Worm (Caenorhabditis elegans) whole organism, L2 larva: ENCODE measurements around the gene T02H6.7.

Experiments used
- C34F6.9 ChIP-seq: fragments of 150-350 bp; optimal IDR thresholded peaks from 2 replicates; lab custom pipeline; 2014; ENCODE audit warnings: missing biosample characterization, missing genetic modification characterization
- R02D3.7 ChIP-seq: fragments of 150-350 bp; optimal IDR thresholded peaks from 2 replicates; lab custom pipeline; 2014; ENCODE audit warnings: missing biosample characterization, missing genetic modification characterization
- Y55F3AM.14 ChIP-seq: fragments of 200-800 bp; sonication (Bioruptor generic); optimal IDR thresholded peaks from 2 replicates; lab custom pipeline; 2018; ENCODE audit warnings: mild to moderate bottlenecking, missing genetic modification characterization, missing compliant biosample characterization
- ZK546.5 ChIP-seq: sonication (generic microtip); optimal IDR thresholded peaks from 2 replicates; lab custom pipeline; 2017; ENCODE audit warnings: missing biosample characterization, missing genetic modification characterization
- alr-1 ChIP-seq: fragments of 150-350 bp; optimal IDR thresholded peaks from 2 replicates; lab custom pipeline; 2014; ENCODE audit warnings: missing biosample characterization, missing genetic modification characterization
- aly-2 ChIP-seq: fragments of 150-350 bp; optimal IDR thresholded peaks from 2 replicates; lab custom pipeline; 2014; ENCODE audit warnings: missing biosample characterization, missing genetic modification characterization
- ama-1 ChIP-seq: fragments of 150-350 bp; optimal IDR thresholded peaks from 2 replicates; lab custom pipeline; 2018; ENCODE audit warnings: inconsistent platforms
- blmp-1 ChIP-seq: sonication (generic microtip); optimal IDR thresholded peaks from 2 replicates; lab custom pipeline; 2017; ENCODE audit warnings: missing genetic modification characterization, mild to moderate bottlenecking, missing compliant biosample characterization, antibody characterized with exemption, moderate library complexity; ENCODE audit not compliant: insufficient read depth
- ceh-16 ChIP-seq: fragments of 150-350 bp; optimal IDR thresholded peaks from 2 replicates; lab custom pipeline; 2014; ENCODE audit warnings: missing biosample characterization, missing genetic modification characterization
- ceh-82 ChIP-seq: fragments of 150-350 bp; optimal IDR thresholded peaks from 2 replicates; lab custom pipeline; 2014; ENCODE audit warnings: missing biosample characterization, missing genetic modification characterization
- crh-2 ChIP-seq: sonication (generic microtip); optimal IDR thresholded peaks from 2 replicates; lab custom pipeline; 2017; ENCODE audit warnings: missing biosample characterization, missing genetic modification characterization
- dmd-4 ChIP-seq: sonication (generic microtip); optimal IDR thresholded peaks from 2 replicates; lab custom pipeline; 2017; ENCODE audit warnings: missing biosample characterization, missing genetic modification characterization
- egl-27 ChIP-seq: sonication (generic microtip); optimal IDR thresholded peaks from 3 replicates; lab custom pipeline; 2017; ENCODE audit warnings: missing biosample characterization, missing genetic modification reagents, missing genetic modification characterization
- elt-1 ChIP-seq: fragments of 150-350 bp; optimal IDR thresholded peaks from 2 replicates; lab custom pipeline; 2014; ENCODE audit warnings: missing biosample characterization, missing genetic modification characterization
- fos-1 ChIP-seq: fragments of 150-350 bp; optimal IDR thresholded peaks from 2 replicates; lab custom pipeline; 2014; ENCODE audit warnings: missing biosample characterization, missing genetic modification characterization
- gmeb-1 ChIP-seq: fragments of 150-350 bp; optimal IDR thresholded peaks from 2 replicates; lab custom pipeline; 2014; ENCODE audit warnings: missing biosample characterization, missing genetic modification characterization
- lin-11 ChIP-seq: fragments of 150-350 bp; sonication (generic microtip); optimal IDR thresholded peaks from 2 replicates; lab custom pipeline; 2014; ENCODE audit warnings: missing biosample characterization, missing genetic modification characterization, inconsistent platforms, mixed read lengths
- lin-13 ChIP-seq: fragments of 150-350 bp; optimal IDR thresholded peaks from 2 replicates; lab custom pipeline; 2014; ENCODE audit warnings: missing biosample characterization, missing genetic modification reagents, missing genetic modification characterization
- lsy-2 ChIP-seq, 2 experiments: fragments of 150-350 bp in 1 of 2; sonication (generic microtip) in 1 of 2; optimal IDR thresholded peaks; 2 replicates each; lab custom pipeline; 2014 to 2017; ENCODE audit warnings: missing biosample characterization in 2 of 2, missing genetic modification characterization in 2 of 2
- mab-5 ChIP-seq: fragments of 150-350 bp; optimal IDR thresholded peaks from 2 replicates; lab custom pipeline; 2014; ENCODE audit warnings: missing biosample characterization, missing genetic modification characterization
- mbf-1 ChIP-seq: sonication (generic microtip); optimal IDR thresholded peaks from 2 replicates; lab custom pipeline; 2017; ENCODE audit warnings: missing biosample characterization, missing genetic modification characterization
- mdl-1 ChIP-seq, 2 experiments: fragments of 150-350 bp in 1 of 2; sonication (generic microtip) in 1 of 2; optimal IDR thresholded peaks; 2 replicates each; lab custom pipeline; 2017; ENCODE audit warnings: missing biosample characterization in 2 of 2, missing genetic modification characterization in 2 of 2
- nhr-10 ChIP-seq: sonication (generic microtip); optimal IDR thresholded peaks from 2 replicates; lab custom pipeline; 2017; ENCODE audit warnings: missing biosample characterization, missing genetic modification characterization
- nhr-11 ChIP-seq: fragments of 150-350 bp; optimal IDR thresholded peaks from 2 replicates; lab custom pipeline; 2014; ENCODE audit warnings: missing biosample characterization, missing genetic modification characterization
- nhr-12 ChIP-seq: fragments of 150-350 bp; optimal IDR thresholded peaks from 2 replicates; lab custom pipeline; 2014; ENCODE audit warnings: missing biosample characterization, missing genetic modification characterization
- nhr-129 ChIP-seq: fragments of 150-350 bp; optimal IDR thresholded peaks from 2 replicates; lab custom pipeline; 2014; ENCODE audit warnings: missing biosample characterization, missing genetic modification characterization
- nhr-21 ChIP-seq: fragments of 150-350 bp; optimal IDR thresholded peaks from 2 replicates; lab custom pipeline; 2014; ENCODE audit warnings: missing biosample characterization, missing genetic modification characterization
- nhr-237 ChIP-seq: fragments of 150-350 bp; optimal IDR thresholded peaks from 2 replicates; lab custom pipeline; 2014; ENCODE audit warnings: missing biosample characterization, missing genetic modification characterization
- nhr-25 ChIP-seq: fragments of 150-350 bp; sonication (generic microtip); optimal IDR thresholded peaks from 3 replicates; lab custom pipeline; 2014; ENCODE audit warnings: missing biosample characterization, missing genetic modification characterization
- nhr-6 ChIP-seq: fragments of 150-350 bp; optimal IDR thresholded peaks from 2 replicates; lab custom pipeline; 2014; ENCODE audit warnings: missing biosample characterization, missing genetic modification characterization
- nhr-77 ChIP-seq: fragments of 150-350 bp; optimal IDR thresholded peaks from 2 replicates; lab custom pipeline; 2014; ENCODE audit warnings: missing biosample characterization, missing genetic modification characterization
- peb-1 ChIP-seq: fragments of 150-350 bp; optimal IDR thresholded peaks from 2 replicates; lab custom pipeline; 2014; ENCODE audit warnings: missing biosample characterization, missing genetic modification characterization
- sem-4 ChIP-seq: fragments of 150-350 bp; optimal IDR thresholded peaks from 2 replicates; lab custom pipeline; 2014; ENCODE audit warnings: missing biosample characterization, missing genetic modification reagents, missing genetic modification characterization
- skn-1 ChIP-seq: sonication (generic microtip); optimal IDR thresholded peaks from 2 replicates; lab custom pipeline; 2017; ENCODE audit warnings: missing biosample characterization, missing genetic modification characterization
- sma-3 ChIP-seq: sonication (generic microtip); optimal IDR thresholded peaks from 2 replicates; lab custom pipeline; 2016; ENCODE audit warnings: missing genetic modification reagents, missing genetic modification characterization, missing compliant biosample characterization
- unc-62 ChIP-seq: fragments of 150-350 bp; optimal IDR thresholded peaks from 2 replicates; lab custom pipeline; 2014; ENCODE audit warnings: missing biosample characterization, missing genetic modification reagents, missing genetic modification characterization
- ztf-1 ChIP-seq: fragments of 200-800 bp; sonication (Bioruptor generic); conservative IDR thresholded peaks from 2 replicates; pipeline ENCODE4 v1.3.6; 2022; ENCODE audit warnings: missing genetic modification characterization, missing compliant biosample characterization
- ztf-11 ChIP-seq: sonication (generic microtip); optimal IDR thresholded peaks from 2 replicates; lab custom pipeline; 2017; ENCODE audit warnings: missing biosample characterization, missing genetic modification characterization

Gene T02H6.7

ce11 chrII:678581-678980 lies 3.8 kb upstream of the T02H6.7 start, which contains the start of gene T02H6.9:
TSS of gene T02H6.9 (plus strand) at chrII:678881.
- TF ChIP-seq lin-13 = no peak
- TF ChIP-seq nhr-25 (tag; lab: Kevin White, UChicago) = no peak
- no peak for TF ChIP-seq ceh-82
- TF ChIP-seq peb-1 (tag; lab: Kevin White, UChicago) = no peak
- TF ChIP-seq nhr-10 (tag; lab: Kevin White, UChicago) = no peak
- no peak for TF ChIP-seq alr-1
- TF ChIP-seq ZK546.5 (tag; lab: Kevin White, UChicago) = no peak
- no peak for TF ChIP-seq sma-3 (GFP tag; lab: Kevin White, UChicago)
- no peak for TF ChIP-seq mdl-1 (tag; optimal IDR thresholded peaks at IDR 0.05; lab: Kevin White, UChicago)
- no peak for TF ChIP-seq ama-1
- no peak for TF ChIP-seq nhr-237 (tag; lab: Kevin White, UChicago)
- no peak for TF ChIP-seq nhr-11 (tag; lab: Kevin White, UChicago)
- no peak for TF ChIP-seq unc-62 (GFP tag; lab: Kevin White, UChicago)
- no peak for TF ChIP-seq aly-2 (tag; lab: Kevin White, UChicago)
- no peak for TF ChIP-seq nhr-129
- no peak for TF ChIP-seq lsy-2 (tag; optimal IDR thresholded peaks at IDR 0.05; lab: Kevin White, UChicago)
- no peak for TF ChIP-seq crh-2 (tag; lab: Kevin White, UChicago)
- no peak for TF ChIP-seq gmeb-1
- no peak for TF ChIP-seq sem-4 (tag; lab: Kevin White, UChicago)
- TF ChIP-seq ztf-1 (GFP tag; lab: Robert Waterston, UW) = no peak

ce11 chrII:680612-681011 lies 1.8 kb upstream of the T02H6.7 start, which contains the start of the genes T02H6.10 and T02H6.8:
TSS of gene T02H6.10 (minus strand) at chrII:680712.
TSS of gene T02H6.8 (plus strand) at chrII:680832.
- TF ChIP-seq nhr-12 = no peak
- TF ChIP-seq R02D3.7 (tag; lab: Kevin White, UChicago) = no peak
- TF ChIP-seq nhr-25 (tag; lab: Kevin White, UChicago) = no peak
- no peak for TF ChIP-seq nhr-11 (tag; lab: Kevin White, UChicago)
- TF ChIP-seq fos-1 (tag; lab: Kevin White, UChicago) = no peak
- TF ChIP-seq Y55F3AM.14 (GFP tag; lab: Kevin White, UChicago) = no peak
- TF ChIP-seq mdl-1 (tag; optimal IDR thresholded peaks at IDR 0.05; lab: Kevin White, UChicago) = no peak
- TF ChIP-seq mab-5 (tag; lab: Kevin White, UChicago) = no peak
- no peak for TF ChIP-seq nhr-21 (tag; lab: Kevin White, UChicago)
- TF ChIP-seq mbf-1 = no peak
- no peak for TF ChIP-seq ZK546.5 (tag; lab: Kevin White, UChicago)
- TF ChIP-seq egl-27 (tag; lab: Kevin White, UChicago) = no peak
- TF ChIP-seq nhr-129 = no peak
- no peak for TF ChIP-seq ceh-16 (tag; lab: Kevin White, UChicago)
- no peak for TF ChIP-seq sma-3 (GFP tag; lab: Kevin White, UChicago)
- TF ChIP-seq ztf-1 (GFP tag; lab: Robert Waterston, UW) = no peak
- TF ChIP-seq peb-1 (tag; lab: Kevin White, UChicago) = no peak
- no peak for TF ChIP-seq elt-1
- TF ChIP-seq, all 48 proteins: peak for 0

- TF ChIP-seq nhr-11 (tag; lab: Kevin White, UChicago) (no peak), R02D3.7 (tag; lab: Kevin White, UChicago) (no peak), ceh-82 (no peak), blmp-1 (tag; lab: Kevin White, UChicago) (no peak), lsy-2 (tag; optimal IDR thresholded peaks at IDR 0.05; lab: Kevin White, UChicago) (no peak), ztf-1 (GFP tag; lab: Robert Waterston, UW) (no peak), unc-62 (GFP tag; lab: Kevin White, UChicago) (no peak), C34F6.9 (tag; lab: Kevin White, UChicago) (no peak), mdl-1 (tag; optimal IDR thresholded peaks at IDR 0.05; lab: Kevin White, UChicago) (no peak), nhr-12 (no peak), nhr-237 (tag; lab: Kevin White, UChicago) (no peak), dmd-4 (tag; lab: Kevin White, UChicago) (no peak), nhr-10 (tag; lab: Kevin White, UChicago) (no peak), ZK546.5 (tag; lab: Kevin White, UChicago) (no peak)
- TF ChIP-seq, all 48 proteins: peak for 0
Measured at ce11 chrII:683467-683866, 1.0 kb downstream of the T02H6.7 start, which contains the start of gene T02H6.6. TSS of gene T02H6.6 (plus strand) at chrII:683767.

ce11 chrII:684811-685210 lies 2.4 kb downstream of the T02H6.7 start, which contains the start of gene T02H6.5:
TSS of gene T02H6.5 (plus strand) at chrII:685111.
- TF ChIP-seq ztf-11 (tag; lab: Kevin White, UChicago) (no peak), ztf-1 (GFP tag; lab: Robert Waterston, UW) (no peak), lin-11 (tag; lab: Kevin White, UChicago) (no peak), sma-3 (GFP tag; lab: Kevin White, UChicago) (no peak), unc-62 (GFP tag; lab: Kevin White, UChicago) (no peak), nhr-77 (tag; lab: Kevin White, UChicago) (no peak), lsy-2 (tag; optimal IDR thresholded peaks at IDR 0.05; lab: Kevin White, UChicago) (no peak), nhr-6 (no peak), peb-1 (tag; lab: Kevin White, UChicago) (no peak), aly-2 (tag; lab: Kevin White, UChicago) (no peak), C34F6.9 (tag; lab: Kevin White, UChicago) (no peak), mdl-1 (tag; optimal IDR thresholded peaks at IDR 0.05; lab: Kevin White, UChicago) (no peak), skn-1 (no peak), gmeb-1 (no peak)
